Fruit fly (Drosophila melanogaster) whole organism, adult: ENCODE measurements around the gene CG31904.

Experiments used
- CG11617 ChIP-seq: fragments of 200-800 bp; sonication (Bioruptor generic); optimal IDR thresholded peaks from 2 replicates; lab custom pipeline; 2017; ENCODE audit warnings: mild to moderate bottlenecking, missing biosample characterization, missing genetic modification reagents, missing genetic modification characterization
- CG12768 ChIP-seq: fragments of 200-800 bp; sonication (Bioruptor generic); optimal IDR thresholded peaks from 2 replicates; lab custom pipeline; 2017; ENCODE audit warnings: missing biosample characterization, missing genetic modification characterization, mild to moderate bottlenecking, moderate library complexity, missing genetic modification reagents
- CG14711 ChIP-seq: fragments of 200-800 bp; sonication (Bioruptor generic); optimal IDR thresholded peaks from 2 replicates; lab custom pipeline; 2018; ENCODE audit warnings: missing biosample characterization, mild to moderate bottlenecking, missing genetic modification characterization, moderate library complexity
- CG1620 ChIP-seq: fragments of 200-800 bp; sonication (Bioruptor generic); optimal IDR thresholded peaks from 2 replicates; lab custom pipeline; 2016; ENCODE audit warnings: missing biosample characterization, missing genetic modification characterization
- CG33017 ChIP-seq: fragments of 200-800 bp; sonication (Bioruptor generic); optimal IDR thresholded peaks from 2 replicates; lab custom pipeline; 2018; ENCODE audit warnings: missing biosample characterization, mild to moderate bottlenecking, missing genetic modification characterization, moderate library complexity
- CG5204 ChIP-seq: fragments of 200-800 bp; sonication (Bioruptor generic); optimal IDR thresholded peaks from 2 replicates; lab custom pipeline; 2016; ENCODE audit warnings: missing biosample characterization, missing genetic modification characterization
- CG7045 ChIP-seq: fragments of 200-800 bp; sonication (Bioruptor generic); optimal IDR thresholded peaks from 2 replicates; lab custom pipeline; 2017; ENCODE audit warnings: missing biosample characterization, mild to moderate bottlenecking, missing genetic modification characterization
- CG7101 ChIP-seq: fragments of 200-800 bp; sonication (Bioruptor generic); optimal IDR thresholded peaks from 2 replicates; lab custom pipeline; 2018; ENCODE audit warnings: missing biosample characterization, mild to moderate bottlenecking, missing genetic modification characterization, moderate library complexity
- Clk ChIP-seq: fragments of 200-800 bp; sonication (Bioruptor generic); optimal IDR thresholded peaks from 2 replicates; lab custom pipeline; 2017; ENCODE audit warnings: missing biosample characterization, missing genetic modification characterization
- Crg-1 ChIP-seq: fragments of 200-800 bp; sonication (Bioruptor generic); optimal IDR thresholded peaks from 2 replicates; lab custom pipeline; 2016; ENCODE audit warnings: missing biosample characterization, missing genetic modification characterization
- Hr96 ChIP-seq: fragments of 200-800 bp; sonication (Bioruptor generic); optimal IDR thresholded peaks from 2 replicates; lab custom pipeline; 2016; ENCODE audit warnings: missing biosample characterization, missing genetic modification characterization
- Mnt ChIP-seq: fragments of 200-800 bp; sonication (Bioruptor generic); optimal IDR thresholded peaks from 2 replicates; lab custom pipeline; 2016; ENCODE audit warnings: missing biosample characterization, mild to moderate bottlenecking, missing genetic modification characterization
- bab1 ChIP-seq: fragments of 200-800 bp; sonication (Bioruptor generic); optimal IDR thresholded peaks from 3 replicates; lab custom pipeline; 2019; ENCODE audit warnings: missing biosample characterization, mild to moderate bottlenecking, missing genetic modification characterization, moderate library complexity
- cic ChIP-seq: fragments of 200-800 bp; sonication (Bioruptor generic); optimal IDR thresholded peaks from 2 replicates; lab custom pipeline; 2017; ENCODE audit warnings: missing biosample characterization, mild to moderate bottlenecking, missing genetic modification characterization, moderate library complexity
- cnc ChIP-seq, 2 experiments: fragments of >200 bp; optimal IDR thresholded peaks; 2 replicates each; lab custom pipeline; 2017
- kay ChIP-seq: fragments of 200-800 bp; sonication (Bioruptor generic); peaks from one replicate; lab custom pipeline; 2016; ENCODE audit warnings: missing biosample characterization, missing genetic modification characterization, borderline replicate concordance
- ovo ChIP-seq: fragments of 200-800 bp; sonication (Bioruptor generic); optimal IDR thresholded peaks from 2 replicates; lab custom pipeline; 2016; ENCODE audit warnings: missing biosample characterization, missing genetic modification characterization
- pad ChIP-seq: fragments of 200-800 bp; sonication (Bioruptor generic); optimal IDR thresholded peaks from 3 replicates; lab custom pipeline; 2017; ENCODE audit warnings: missing biosample characterization, missing genetic modification characterization, mild to moderate bottlenecking, moderate library complexity, missing genetic modification reagents
- tj ChIP-seq: fragments of 200-800 bp; sonication (Bioruptor generic); optimal IDR thresholded peaks from 3 replicates; lab custom pipeline; 2017; ENCODE audit warnings: missing biosample characterization, mild to moderate bottlenecking, missing genetic modification characterization, moderate library complexity
- toe ChIP-seq: fragments of 200-800 bp; sonication (Bioruptor generic); optimal IDR thresholded peaks from 2 replicates; lab custom pipeline; 2016; ENCODE audit warnings: missing biosample characterization, missing genetic modification characterization

CG31904 gene

DNA sequence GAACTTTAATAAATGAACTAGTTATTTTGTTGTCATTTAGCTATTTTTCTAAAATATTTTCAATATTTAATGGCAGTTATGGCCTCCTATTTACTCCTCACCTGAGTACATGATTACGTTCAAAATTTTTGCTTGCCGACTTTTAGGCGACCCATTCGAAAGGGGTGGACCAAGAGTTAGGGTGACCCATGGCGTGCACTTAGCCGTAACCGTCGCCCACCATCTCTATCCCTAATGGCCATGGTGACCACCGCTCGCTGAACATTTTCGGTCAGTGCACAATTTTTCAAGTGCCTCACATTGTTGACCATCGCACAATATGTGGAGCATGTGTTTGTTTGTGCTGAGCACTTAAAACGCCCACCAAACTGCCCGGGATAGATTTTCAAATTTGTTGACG is 33.3 kb upstream of the CG31904 start:
- TF ChIP-seq cic: no peak
- TF ChIP-seq CG33017: no peak
- no peak for TF ChIP-seq CG12768
- no peak for TF ChIP-seq CG7101 (tag; lab: Kevin White, UChicago)
- TF ChIP-seq ovo (GFP tag; lab: Kevin White, UChicago): no peak
- no peak for TF ChIP-seq bab1 (GFP tag; lab: Kevin White, UChicago)
- TF ChIP-seq CG5204 (GFP tag; lab: Kevin White, UChicago): no peak
- no peak for TF ChIP-seq CG7045 (GFP tag; lab: Kevin White, UChicago)

DNA sequence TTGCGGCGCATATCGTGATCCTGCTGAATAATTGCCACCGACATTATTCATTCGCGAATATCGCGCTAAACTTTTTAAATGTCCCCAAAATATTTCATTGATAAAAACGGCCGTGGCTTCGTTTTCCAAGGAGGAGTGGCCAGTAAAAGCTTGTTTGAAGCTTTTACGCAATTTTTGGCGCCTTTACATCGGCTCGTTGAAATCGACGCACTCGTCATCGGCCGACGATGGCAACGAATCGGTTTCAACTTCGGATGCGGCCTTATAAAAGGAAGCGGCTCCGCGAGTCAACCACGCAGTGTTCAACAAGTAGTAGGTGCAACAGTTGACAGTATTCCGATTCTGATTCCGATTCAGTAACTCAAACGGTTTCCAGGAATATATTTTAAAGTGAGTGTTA is 28.7 kb upstream of the CG31904 start, which contains the start of gene CG7191:
TSS of gene CG7191 (plus strand) at position 301 of the 400 bp plus-strand sequence.
- no peak for TF ChIP-seq pad (GFP tag; lab: Kevin White, UChicago)
- no peak for TF ChIP-seq CG33017
- no peak for TF ChIP-seq Mnt (GFP tag; lab: Kevin White, UChicago)
- TF ChIP-seq CG14711 (tag; lab: Kevin White, UChicago): no peak
- TF ChIP-seq Crg-1 (GFP tag; lab: Kevin White, UChicago): no peak

DNA sequence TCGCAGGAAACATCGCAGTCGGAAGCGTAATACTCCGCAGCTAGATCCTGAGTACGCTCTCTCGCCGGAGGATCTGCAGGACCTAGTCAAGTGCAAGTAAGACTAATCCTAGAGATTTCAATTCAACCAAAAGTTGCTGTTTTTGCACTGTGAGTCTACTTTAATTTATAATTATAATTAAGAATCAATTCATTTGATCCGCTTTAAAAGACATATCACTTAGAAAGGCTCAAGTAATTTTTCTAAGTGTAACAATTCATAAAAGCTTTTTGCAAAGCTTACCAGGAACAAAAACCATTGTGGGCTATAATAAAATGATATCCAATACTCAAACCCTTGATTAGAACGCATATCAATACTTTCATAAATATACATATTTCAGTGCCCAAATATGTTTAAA is 18.2 kb upstream of the CG31904 start:
- TF ChIP-seq tj (GFP tag; lab: Kevin White, UChicago): no peak
- TF ChIP-seq CG12768: no peak
- TF ChIP-seq CG33017: no peak
- TF ChIP-seq Clk (GFP tag; lab: Kevin White, UChicago): no peak
- no peak for TF ChIP-seq kay (GFP tag; lab: Kevin White, UChicago)
- TF ChIP-seq Mnt (GFP tag; lab: Kevin White, UChicago): no peak
- no peak for TF ChIP-seq CG1620

DNA sequence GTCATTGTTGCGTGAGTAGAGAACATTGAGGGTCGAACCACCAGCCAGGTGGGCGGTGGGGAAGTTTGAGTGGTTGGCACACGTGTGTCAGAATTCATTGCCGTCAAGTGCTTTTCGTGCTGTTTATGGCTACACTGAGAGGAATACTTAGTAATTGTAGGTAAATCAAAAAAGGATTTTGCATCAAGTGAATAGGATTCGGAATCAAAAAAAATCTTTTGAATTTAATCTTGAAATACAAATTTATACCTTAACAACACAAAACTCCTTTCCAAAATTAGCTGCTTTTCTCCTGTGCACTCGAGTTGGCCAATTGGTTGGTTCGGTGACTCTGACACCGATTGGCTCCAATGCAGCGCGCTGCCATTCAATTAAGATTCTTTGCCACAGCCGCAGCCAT is 15.9 kb upstream of the CG31904 start:
- TF ChIP-seq CG7045 (GFP tag; lab: Kevin White, UChicago) (no peak), Crg-1 (GFP tag; lab: Kevin White, UChicago) (no peak), ovo (GFP tag; lab: Kevin White, UChicago) (no peak), Hr96 (GFP tag; lab: Kevin White, UChicago) (no peak), toe (no peak), CG5204 (GFP tag; lab: Kevin White, UChicago) (no peak), CG14711 (tag; lab: Kevin White, UChicago) (no peak), bab1 (GFP tag; lab: Kevin White, UChicago) (no peak), CG12768 (no peak), CG11617 (GFP tag; lab: Kevin White, UChicago) (no peak), pad (GFP tag; lab: Kevin White, UChicago) (no peak), kay (GFP tag; lab: Kevin White, UChicago) (no peak), CG33017 (no peak), tj (GFP tag; lab: Kevin White, UChicago) (no peak), cnc (optimal IDR thresholded peaks at IDR 0.05; lab: Kevin White, UChicago) (no peak), cic (no peak), CG1620 (no peak), Clk (GFP tag; lab: Kevin White, UChicago) (no peak), CG7101 (tag; lab: Kevin White, UChicago) (no peak), Mnt (GFP tag; lab: Kevin White, UChicago) (no peak)

DNA sequence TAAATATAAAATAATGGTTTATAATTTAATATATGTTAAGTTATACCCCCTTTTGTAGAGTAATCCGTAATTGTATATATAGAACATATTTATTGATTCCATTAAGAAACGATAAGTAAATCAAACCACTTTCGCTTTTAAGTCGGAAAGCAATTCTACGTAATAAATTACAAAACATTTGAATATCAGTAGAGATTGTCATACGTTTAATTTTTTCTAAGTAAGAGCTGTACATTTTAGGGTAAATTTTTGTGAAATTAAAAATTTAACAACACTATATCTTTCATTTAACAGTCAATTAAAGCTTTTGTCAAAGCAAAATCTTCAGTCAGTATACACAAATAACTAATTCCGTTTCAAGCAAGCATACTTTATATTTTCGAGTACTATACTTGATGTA is 15.3 kb upstream of the CG31904 start, which contains the start of gene CG46025:
TSS of gene CG46025 (plus strand) at position 301 of the 400 bp plus-strand sequence.
- TF ChIP-seq CG7045 (GFP tag; lab: Kevin White, UChicago): no peak

DNA sequence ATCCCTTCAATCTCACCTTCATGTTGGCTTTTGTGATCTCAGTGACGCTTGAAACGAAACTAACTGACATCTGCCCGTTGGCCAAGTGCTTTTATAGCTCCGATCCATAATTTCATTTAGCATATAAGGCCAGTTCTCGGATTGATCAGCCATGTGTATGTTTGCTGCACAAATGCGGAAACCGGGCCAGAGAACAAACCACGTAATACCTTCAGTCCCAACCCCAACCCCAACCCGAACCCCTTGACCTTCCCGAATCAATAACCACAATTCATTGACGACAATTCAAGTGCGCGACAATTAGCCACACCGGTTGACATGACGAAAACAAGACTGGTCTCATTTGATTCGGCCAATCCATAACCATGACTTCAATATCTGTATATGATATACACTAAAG is 14.5 kb upstream of the CG31904 start, which contains the start of gene CG7203:
TSS of gene CG7203 (minus strand) at position 101 of the 400 bp plus-strand sequence.
- no peak for TF ChIP-seq toe
- TF ChIP-seq CG7101 (tag; lab: Kevin White, UChicago): no peak
- TF ChIP-seq Crg-1 (GFP tag; lab: Kevin White, UChicago): no peak
- no peak for TF ChIP-seq ovo (GFP tag; lab: Kevin White, UChicago)
- TF ChIP-seq CG12768: no peak
- no peak for TF ChIP-seq cnc (optimal IDR thresholded peaks at IDR 0.05; lab: Kevin White, UChicago)
- no peak for TF ChIP-seq Clk (GFP tag; lab: Kevin White, UChicago)
- TF ChIP-seq CG7045 (GFP tag; lab: Kevin White, UChicago): no peak
- no peak for TF ChIP-seq bab1 (GFP tag; lab: Kevin White, UChicago)
- no peak for TF ChIP-seq CG33017
- no peak for TF ChIP-seq pad (GFP tag; lab: Kevin White, UChicago)
- no peak for TF ChIP-seq tj (GFP tag; lab: Kevin White, UChicago)
- no peak for TF ChIP-seq Hr96 (GFP tag; lab: Kevin White, UChicago)
- TF ChIP-seq CG5204 (GFP tag; lab: Kevin White, UChicago): no peak
- no peak for TF ChIP-seq kay (GFP tag; lab: Kevin White, UChicago)
- TF ChIP-seq cic: no peak
- TF ChIP-seq CG11617 (GFP tag; lab: Kevin White, UChicago): no peak

DNA sequence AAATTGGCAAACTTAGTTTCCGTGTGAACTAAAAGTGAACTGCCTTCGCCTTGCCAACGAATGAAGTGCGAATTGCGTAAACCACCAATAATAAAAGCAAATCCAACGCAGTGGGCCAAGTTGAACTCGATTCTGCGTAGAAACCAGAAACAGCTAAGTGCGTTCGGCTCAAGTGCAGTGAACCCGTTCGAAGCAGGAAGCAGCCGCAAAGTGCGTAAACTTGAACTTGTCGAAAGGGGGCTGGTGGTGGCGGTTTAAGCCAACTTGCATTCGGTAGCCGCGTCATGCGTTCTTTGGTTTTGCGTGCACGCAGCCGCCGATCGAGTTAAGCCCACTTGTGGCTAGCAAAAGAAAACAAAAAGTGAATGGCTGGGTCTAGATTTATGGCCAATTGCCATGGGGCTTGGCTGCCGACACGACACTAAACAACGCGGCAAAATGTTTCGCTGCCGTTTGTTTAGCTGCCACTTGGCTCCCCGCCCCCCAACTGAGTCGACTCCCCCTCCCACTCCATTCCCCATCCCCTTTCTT is 12.1 kb upstream of the CG31904 start:
- TF ChIP-seq CG1620: no peak
- TF ChIP-seq cnc (optimal IDR thresholded peaks at IDR 0.05; lab: Kevin White, UChicago): no peak
- no peak for TF ChIP-seq pad (GFP tag; lab: Kevin White, UChicago)
- TF ChIP-seq CG7045 (GFP tag; lab: Kevin White, UChicago): no peak
- no peak for TF ChIP-seq Clk (GFP tag; lab: Kevin White, UChicago)
- no peak for TF ChIP-seq ovo (GFP tag; lab: Kevin White, UChicago)
